Worm (Caenorhabditis elegans): ENCODE data around the gene F47C12.7.

- TF ChIP-seq unc-39 (tag; optimal IDR thresholded peaks at IDR 0.05) (no peak), sptf-1 (tag; optimal IDR thresholded peaks at IDR 0.05) (no peak), lsy-2 (tag; optimal IDR thresholded peaks at IDR 0.05) (no peak), ces-1 (GFP tag; optimal IDR thresholded peaks at IDR 0.05) (no peak), nhr-237 (tag; optimal IDR thresholded peaks at IDR 0.05) (no peak), pha-4 (tag; optimal IDR thresholded peaks at IDR 0.05) (no peak), flh-1 (GFP tag; optimal IDR thresholded peaks at IDR 0.05) (no peak)
Observed at ce11 chrIV:4032350-4032749, 37.1 kb upstream of the F47C12.7 start.

All from whole organism, mixed stage, embryonic.